Worm (Caenorhabditis elegans) whole organism, L2 larva: Measurements from ENCODE around the gene F11D11.4.

Experiments
- C34F6.9 ChIP-seq: fragments of 150-350 bp; optimal IDR thresholded peaks from 2 replicates; lab custom pipeline; 2014; ENCODE audit warnings: missing biosample characterization, missing genetic modification characterization
- F13H6.1 ChIP-seq: sonication (generic microtip); optimal IDR thresholded peaks from 2 replicates; lab custom pipeline; 2016; ENCODE audit warnings: missing genetic modification characterization, missing compliant biosample characterization
- ZK546.5 ChIP-seq: sonication (generic microtip); optimal IDR thresholded peaks from 2 replicates; lab custom pipeline; 2017; ENCODE audit warnings: missing biosample characterization, missing genetic modification characterization
- aly-2 ChIP-seq: fragments of 150-350 bp; optimal IDR thresholded peaks from 2 replicates; lab custom pipeline; 2014; ENCODE audit warnings: missing biosample characterization, missing genetic modification characterization
- ama-1 ChIP-seq: fragments of 150-350 bp; optimal IDR thresholded peaks from 2 replicates; lab custom pipeline; 2018; ENCODE audit warnings: inconsistent platforms
- blmp-1 ChIP-seq: sonication (generic microtip); optimal IDR thresholded peaks from 2 replicates; lab custom pipeline; 2017; ENCODE audit warnings: missing genetic modification characterization, mild to moderate bottlenecking, missing compliant biosample characterization, antibody characterized with exemption, moderate library complexity; ENCODE audit not compliant: insufficient read depth
- ceh-16 ChIP-seq: fragments of 150-350 bp; optimal IDR thresholded peaks from 2 replicates; lab custom pipeline; 2014; ENCODE audit warnings: missing biosample characterization, missing genetic modification characterization
- ceh-82 ChIP-seq: fragments of 150-350 bp; optimal IDR thresholded peaks from 2 replicates; lab custom pipeline; 2014; ENCODE audit warnings: missing biosample characterization, missing genetic modification characterization
- crh-2 ChIP-seq: sonication (generic microtip); optimal IDR thresholded peaks from 2 replicates; lab custom pipeline; 2017; ENCODE audit warnings: missing biosample characterization, missing genetic modification characterization
- elt-1 ChIP-seq: fragments of 150-350 bp; optimal IDR thresholded peaks from 2 replicates; lab custom pipeline; 2014; ENCODE audit warnings: missing biosample characterization, missing genetic modification characterization
- gmeb-1 ChIP-seq: fragments of 150-350 bp; optimal IDR thresholded peaks from 2 replicates; lab custom pipeline; 2014; ENCODE audit warnings: missing biosample characterization, missing genetic modification characterization
- lin-11 ChIP-seq: fragments of 150-350 bp; sonication (generic microtip); optimal IDR thresholded peaks from 2 replicates; lab custom pipeline; 2014; ENCODE audit warnings: missing biosample characterization, missing genetic modification characterization, inconsistent platforms, mixed read lengths
- lin-13 ChIP-seq: fragments of 150-350 bp; optimal IDR thresholded peaks from 2 replicates; lab custom pipeline; 2014; ENCODE audit warnings: missing biosample characterization, missing genetic modification reagents, missing genetic modification characterization
- lsy-2 ChIP-seq, 2 experiments: fragments of 150-350 bp in 1 of 2; sonication (generic microtip) in 1 of 2; optimal IDR thresholded peaks; 2 replicates each; lab custom pipeline; 2014 to 2017; ENCODE audit warnings: missing biosample characterization in 2 of 2, missing genetic modification characterization in 2 of 2
- mbf-1 ChIP-seq: sonication (generic microtip); optimal IDR thresholded peaks from 2 replicates; lab custom pipeline; 2017; ENCODE audit warnings: missing biosample characterization, missing genetic modification characterization
- mdl-1 ChIP-seq, 2 experiments: fragments of 150-350 bp in 1 of 2; sonication (generic microtip) in 1 of 2; optimal IDR thresholded peaks; 2 replicates each; lab custom pipeline; 2017; ENCODE audit warnings: missing biosample characterization in 2 of 2, missing genetic modification characterization in 2 of 2
- nhr-10 ChIP-seq: sonication (generic microtip); optimal IDR thresholded peaks from 2 replicates; lab custom pipeline; 2017; ENCODE audit warnings: missing biosample characterization, missing genetic modification characterization
- nhr-12 ChIP-seq: fragments of 150-350 bp; optimal IDR thresholded peaks from 2 replicates; lab custom pipeline; 2014; ENCODE audit warnings: missing biosample characterization, missing genetic modification characterization
- nhr-129 ChIP-seq: fragments of 150-350 bp; optimal IDR thresholded peaks from 2 replicates; lab custom pipeline; 2014; ENCODE audit warnings: missing biosample characterization, missing genetic modification characterization
- nhr-23 ChIP-seq: fragments of 150-350 bp; optimal IDR thresholded peaks from 2 replicates; lab custom pipeline; 2014; ENCODE audit warnings: missing biosample characterization, missing genetic modification reagents, missing genetic modification characterization
- nhr-237 ChIP-seq: fragments of 150-350 bp; optimal IDR thresholded peaks from 2 replicates; lab custom pipeline; 2014; ENCODE audit warnings: missing biosample characterization, missing genetic modification characterization
- nhr-25 ChIP-seq: fragments of 150-350 bp; sonication (generic microtip); optimal IDR thresholded peaks from 3 replicates; lab custom pipeline; 2014; ENCODE audit warnings: missing biosample characterization, missing genetic modification characterization
- nhr-6 ChIP-seq: fragments of 150-350 bp; optimal IDR thresholded peaks from 2 replicates; lab custom pipeline; 2014; ENCODE audit warnings: missing biosample characterization, missing genetic modification characterization
- nhr-77 ChIP-seq: fragments of 150-350 bp; optimal IDR thresholded peaks from 2 replicates; lab custom pipeline; 2014; ENCODE audit warnings: missing biosample characterization, missing genetic modification characterization
- sem-4 ChIP-seq: fragments of 150-350 bp; optimal IDR thresholded peaks from 2 replicates; lab custom pipeline; 2014; ENCODE audit warnings: missing biosample characterization, missing genetic modification reagents, missing genetic modification characterization
- sma-9 ChIP-seq, 2 experiments: fragments of 150-350 bp in 1 of 2; sonication (generic microtip) in 1 of 2; optimal IDR thresholded peaks; 2 replicates each; lab custom pipeline; 2014 to 2016; ENCODE audit warnings: missing genetic modification characterization in 2 of 2, mild to moderate bottlenecking in 1 of 2, missing biosample characterization in 1 of 2, missing compliant biosample characterization in 1 of 2, missing genetic modification reagents in 1 of 2, moderate library complexity in 1 of 2
- unc-55 ChIP-seq: fragments of 150-350 bp; sonication (generic microtip); optimal IDR thresholded peaks from 3 replicates; lab custom pipeline; 2014; ENCODE audit warnings: missing biosample characterization, missing genetic modification reagents, missing genetic modification characterization
- unc-62 ChIP-seq: fragments of 150-350 bp; optimal IDR thresholded peaks from 2 replicates; lab custom pipeline; 2014; ENCODE audit warnings: missing biosample characterization, missing genetic modification reagents, missing genetic modification characterization
- zag-1 ChIP-seq: fragments of 150-350 bp; optimal IDR thresholded peaks from 2 replicates; lab custom pipeline; 2014; ENCODE audit warnings: missing biosample characterization, missing genetic modification characterization
- ztf-4 ChIP-seq: fragments of 150-350 bp; optimal IDR thresholded peaks from 2 replicates; lab custom pipeline; 2014; ENCODE audit warnings: missing biosample characterization, missing genetic modification characterization

Gene F11D11.4

ce11 chrV:18803260-18803659 is 42.1 kb downstream of the F11D11.4 start, which contains the start of gene C54E10.10:
Gene C54E10.10 (minus strand): TSS chrV:18803360.
- TF ChIP-seq mdl-1 (tag; optimal IDR thresholded peaks at IDR 0.05; lab: Kevin White, UChicago) (no peak), lin-13 (GFP tag; lab: Kevin White, UChicago) (no peak), C34F6.9 (no peak), mbf-1 (tag; lab: Kevin White, UChicago) (no peak), nhr-25 (no peak), ceh-82 (tag; lab: Kevin White, UChicago) (no peak), nhr-12 (no peak)

ce11 chrV:18806409-18806808 is 45.2 kb downstream of the F11D11.4 start, which contains the start of gene sri-10:
Gene sri-10 (minus strand): TSS chrV:18806509.
- TF ChIP-seq ama-1, result no peak

ce11 chrV:18808621-18809020 is 47.4 kb downstream of the F11D11.4 start, which contains the start of gene C54E10.6:
Gene C54E10.6 (minus strand): TSS chrV:18808729.
- peak; percentile 21 for TF ChIP-seq unc-55 (GFP tag; lab: Kevin White, UChicago)
- TF ChIP-seq blmp-1 (tag; lab: Kevin White, UChicago), result no peak
- TF ChIP-seq nhr-23, result no peak
- peak; percentile 13 for TF ChIP-seq sma-9 (GFP tag; optimal IDR thresholded peaks at IDR 0.05; lab: Kevin White, UChicago)
- no peak for TF ChIP-seq sma-9 (tag; optimal IDR thresholded peaks at IDR 0.05; lab: Kevin White, UChicago)
- TF ChIP-seq lsy-2 (tag; optimal IDR thresholded peaks at IDR 0.05; lab: Kevin White, UChicago), result peak in 1 of 2 experiments; percentile 8
- TF ChIP-seq ztf-4 (tag; lab: Kevin White, UChicago), result no peak
- peak; percentile 2 for TF ChIP-seq lin-11 (tag; lab: Kevin White, UChicago)

- TF ChIP-seq ceh-82 (tag; lab: Kevin White, UChicago), result no peak
- no peak for TF ChIP-seq unc-62 (GFP tag; lab: Kevin White, UChicago)
- no peak for TF ChIP-seq gmeb-1 (tag; lab: Kevin White, UChicago)
- TF ChIP-seq nhr-129 (tag; lab: Kevin White, UChicago), result no peak
- TF ChIP-seq lsy-2 (tag; optimal IDR thresholded peaks at IDR 0.05; lab: Kevin White, UChicago), result no peak
- no peak for TF ChIP-seq nhr-10 (tag; lab: Kevin White, UChicago)
- TF ChIP-seq zag-1, result no peak
- no peak for TF ChIP-seq ceh-16
- TF ChIP-seq F13H6.1 (tag; lab: Kevin White, UChicago), result no peak
- no peak for TF ChIP-seq nhr-25
- TF ChIP-seq crh-2 (tag; lab: Kevin White, UChicago), result no peak
- no peak for TF ChIP-seq mbf-1 (tag; lab: Kevin White, UChicago)
- TF ChIP-seq nhr-237 (tag; lab: Kevin White, UChicago), result no peak
- no peak for TF ChIP-seq nhr-77 (tag; lab: Kevin White, UChicago)
- TF ChIP-seq aly-2, result no peak
- no peak for TF ChIP-seq elt-1 (tag; lab: Kevin White, UChicago)
- TF ChIP-seq nhr-12, result no peak
- no peak for TF ChIP-seq ZK546.5 (tag; lab: Kevin White, UChicago)
- TF ChIP-seq sem-4 (tag; lab: Kevin White, UChicago), result no peak
- TF ChIP-seq nhr-6 (tag; lab: Kevin White, UChicago), result no peak
These were observed 49.5 kb downstream of the F11D11.4 start, which contains the start of gene C54E10.3 for ce11 chrV:18810705-18811104. Gene C54E10.3 (plus strand): TSS chrV:18811005.
